Fruit fly (Drosophila melanogaster): Measurements from ENCODE around the gene CG5968.

DNA sequence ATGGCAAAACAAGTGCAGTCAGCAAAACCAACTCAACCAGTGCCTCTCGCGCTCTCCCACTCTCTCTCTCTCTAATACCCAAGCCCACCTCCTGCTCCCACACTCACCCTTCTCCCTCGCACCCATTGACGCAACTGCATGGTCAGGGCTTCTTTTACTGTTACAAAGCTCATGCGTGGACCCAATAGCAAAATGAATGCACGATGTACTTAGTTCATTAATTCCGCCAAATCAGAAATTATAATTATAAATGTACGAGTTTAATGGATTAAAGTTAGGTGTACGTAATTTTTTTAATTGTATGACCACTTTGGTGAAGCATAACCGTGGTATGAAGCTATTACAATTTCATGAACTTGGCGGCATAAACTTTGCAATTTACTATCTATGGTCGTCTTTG lies 4.0 kb downstream of the CG5968 start:
- no peak for TF ChIP-seq pan (optimal IDR thresholded peaks at IDR 0.05)
- no peak for TF ChIP-seq usp (GFP tag; optimal IDR thresholded peaks at IDR 0.05)
- TF ChIP-seq CG8478 (optimal IDR thresholded peaks at IDR 0.05), result no peak
- TF ChIP-seq EcR (GFP tag; optimal IDR thresholded peaks at IDR 0.05), result no peak
- no peak for TF ChIP-seq psq (optimal IDR thresholded peaks at IDR 0.05)
- TF ChIP-seq Dll (optimal IDR thresholded peaks at IDR 0.05), result no peak
